Worm (Caenorhabditis elegans): ENCODE measurements around the gene T13F2.4.

T13F2.4 gene

ce11 chrIV:9799129-9799528 is 9.5 kb downstream of the T13F2.4 start, which contains the start of gene fat-4:
Gene fat-4, plus strand, starts transcription at chrIV:9799429.
- TF ChIP-seq hlh-17 (GFP tag; optimal IDR thresholded peaks at IDR 0.05; ENCODE audit: borderline replicate concordance) (no peak), snpc-4 (tag; optimal IDR thresholded peaks at IDR 0.05) (no peak), unc-86 (tag; optimal IDR thresholded peaks at IDR 0.05) (no peak), unc-30 (tag; optimal IDR thresholded peaks at IDR 0.05) (no peak), ets-5 (GFP tag; IDR thresholded peaks at IDR 0.05) (no peak), ceh-88 (GFP tag; IDR thresholded peaks at IDR 0.05) (no peak), dsc-1 (tag; optimal IDR thresholded peaks at IDR 0.05) (no peak), C04F5.9 (tag; optimal IDR thresholded peaks at IDR 0.05) (no peak), nhr-71 (tag; optimal IDR thresholded peaks at IDR 0.05) (no peak), fkh-10 (GFP tag; optimal IDR thresholded peaks at IDR 0.05) (no peak), F16B12.6 (tag; optimal IDR thresholded peaks at IDR 0.05) (no peak), mep-1 (tag; optimal IDR thresholded peaks at IDR 0.05) (no peak), alr-1 (tag; optimal IDR thresholded peaks at IDR 0.05; ENCODE audit: borderline replicate concordance) (no peak), nhr-47 (tag; optimal IDR thresholded peaks at IDR 0.05) (no peak), irx-1 (tag; optimal IDR thresholded peaks at IDR 0.05) (no peak)

- TF ChIP-seq elt-2 (tag; optimal IDR thresholded peaks at IDR 0.05) (peak; percentile 40), tbx-2 (tag; optimal IDR thresholded peaks at IDR 0.05) (no peak), dsc-1 (tag; optimal IDR thresholded peaks at IDR 0.05) (peak; percentile 42), nhr-19 (GFP tag; conservative IDR thresholded peaks at IDR 0.05) (0 out of 2 replicates have a peak, but pooled peaks have one; percentile 9), aly-2 (tag; optimal IDR thresholded peaks at IDR 0.05) (no peak)
Observed at ce11 chrIV:9799664-9800063, 10.1 kb downstream of the T13F2.4 start.

- no peak for TF ChIP-seq xbp-1 (tag; optimal IDR thresholded peaks at IDR 0.05)
- TF ChIP-seq nhr-76 (tag; optimal IDR thresholded peaks at IDR 0.05): no peak
- no peak for TF ChIP-seq isw-1 (GFP tag; IDR thresholded peaks at IDR 0.05)
- peak; percentile 95 for TF ChIP-seq elt-2 (tag; optimal IDR thresholded peaks at IDR 0.05)
- TF ChIP-seq unc-98 (GFP tag; IDR thresholded peaks at IDR 0.05): no peak
- no peak for TF ChIP-seq tbx-2 (tag; optimal IDR thresholded peaks at IDR 0.05)
- TF ChIP-seq nhr-47 (tag; optimal IDR thresholded peaks at IDR 0.05): no peak
- TF ChIP-seq nhr-85 (tag): peak; percentile 25
- no peak for TF ChIP-seq nhr-77 (tag; optimal IDR thresholded peaks at IDR 0.05)
- peak in 1 of 2 experiments; percentile 49 for TF ChIP-seq lin-35 (GFP tag; optimal IDR thresholded peaks at IDR 0.05)
- peak; percentile 84 for TF ChIP-seq tlp-1 (tag; optimal IDR thresholded peaks at IDR 0.05)
- TF ChIP-seq pqm-1 (tag; optimal IDR thresholded peaks at IDR 0.05): peak; percentile 88
- no peak for TF ChIP-seq dsc-1 (tag; optimal IDR thresholded peaks at IDR 0.05)
- no peak for TF ChIP-seq unc-62 (GFP tag; optimal IDR thresholded peaks at IDR 0.05)
- peak; percentile 19 for TF ChIP-seq nhr-71 (tag; optimal IDR thresholded peaks at IDR 0.05)
- peak; percentile 16 for TF ChIP-seq blmp-1 (tag; optimal IDR thresholded peaks at IDR 0.05)
- TF ChIP-seq elt-3 (tag; optimal IDR thresholded peaks at IDR 0.05): peak in 1 of 6 experiments; percentile 23
- TF ChIP-seq snpc-4 (tag; optimal IDR thresholded peaks at IDR 0.05): no peak
- TF ChIP-seq zip-4 (GFP tag; optimal IDR thresholded peaks at IDR 0.05): no peak
- TF ChIP-seq vab-15 (tag; optimal IDR thresholded peaks at IDR 0.05): no peak
- TF ChIP-seq nhr-20 (tag; optimal IDR thresholded peaks at IDR 0.05): peak; percentile 9
- peak; percentile 33 for TF ChIP-seq lin-14 (GFP tag; optimal IDR thresholded peaks at IDR 0.05)
- no peak for TF ChIP-seq fkh-8 (tag; optimal IDR thresholded peaks at IDR 0.05)
Observed at ce11 chrIV:9801418-9801817, 11.8 kb downstream of the T13F2.4 start.

ce11 chrIV:9802711-9803110 is 13.1 kb downstream of the T13F2.4 start, which contains the start of gene fat-3:
Gene fat-3, plus strand, starts transcription at chrIV:9803023.
- TF ChIP-seq elt-2 (tag; optimal IDR thresholded peaks at IDR 0.05) (peak; percentile 71), hpl-2 (GFP tag; optimal IDR thresholded peaks at IDR 0.05) (no peak), tlp-1 (tag; optimal IDR thresholded peaks at IDR 0.05) (no peak), sup-37 (GFP tag; optimal IDR thresholded peaks at IDR 0.05) (no peak), fkh-10 (GFP tag; optimal IDR thresholded peaks at IDR 0.05) (no peak), fkh-8 (tag; optimal IDR thresholded peaks at IDR 0.05) (no peak), hlh-4 (tag; optimal IDR thresholded peaks at IDR 0.05) (no peak), lin-35 (GFP tag; optimal IDR thresholded peaks at IDR 0.05) (peak in 1 of 2 experiments; percentile 3), lin-15B (tag; optimal IDR thresholded peaks at IDR 0.05) (no peak), nhr-20 (tag; optimal IDR thresholded peaks at IDR 0.05) (peak; percentile 1), ceh-63 (GFP tag; optimal IDR thresholded peaks at IDR 0.05) (no peak), lsy-2 (tag; optimal IDR thresholded peaks at IDR 0.05) (peak in 1 of 2 experiments; percentile 44), blmp-1 (tag; optimal IDR thresholded peaks at IDR 0.05) (peak; percentile 65), mep-1 (tag; optimal IDR thresholded peaks at IDR 0.05) (peak; percentile 3), grh-1 (GFP tag; IDR thresholded peaks at IDR 0.05) (no peak), zag-1 (tag; optimal IDR thresholded peaks at IDR 0.05) (no peak), elt-3 (tag; optimal IDR thresholded peaks at IDR 0.05) (no peak), nhr-71 (tag; optimal IDR thresholded peaks at IDR 0.05) (peak; percentile 18), lin-14 (GFP tag; optimal IDR thresholded peaks at IDR 0.05) (peak; percentile 9)
